Worm (Caenorhabditis elegans) whole organism, L2 larva: ENCODE results near the gene ark-1.
"Not testable (repeated sequence)": the region's sequence is repeated elsewhere in the genome, so short reads cannot be mapped to it uniquely, and the experiment has no call there.

Experiments used
- aly-2 ChIP-seq: fragments of 150-350 bp; optimal IDR thresholded peaks from 2 replicates; lab custom pipeline; 2014; ENCODE audit warnings: missing biosample characterization, missing genetic modification characterization
- ceh-16 ChIP-seq: fragments of 150-350 bp; optimal IDR thresholded peaks from 2 replicates; lab custom pipeline; 2014; ENCODE audit warnings: missing biosample characterization, missing genetic modification characterization
- nhr-23 ChIP-seq: fragments of 150-350 bp; optimal IDR thresholded peaks from 2 replicates; lab custom pipeline; 2014; ENCODE audit warnings: missing biosample characterization, missing genetic modification reagents, missing genetic modification characterization

DNA sequence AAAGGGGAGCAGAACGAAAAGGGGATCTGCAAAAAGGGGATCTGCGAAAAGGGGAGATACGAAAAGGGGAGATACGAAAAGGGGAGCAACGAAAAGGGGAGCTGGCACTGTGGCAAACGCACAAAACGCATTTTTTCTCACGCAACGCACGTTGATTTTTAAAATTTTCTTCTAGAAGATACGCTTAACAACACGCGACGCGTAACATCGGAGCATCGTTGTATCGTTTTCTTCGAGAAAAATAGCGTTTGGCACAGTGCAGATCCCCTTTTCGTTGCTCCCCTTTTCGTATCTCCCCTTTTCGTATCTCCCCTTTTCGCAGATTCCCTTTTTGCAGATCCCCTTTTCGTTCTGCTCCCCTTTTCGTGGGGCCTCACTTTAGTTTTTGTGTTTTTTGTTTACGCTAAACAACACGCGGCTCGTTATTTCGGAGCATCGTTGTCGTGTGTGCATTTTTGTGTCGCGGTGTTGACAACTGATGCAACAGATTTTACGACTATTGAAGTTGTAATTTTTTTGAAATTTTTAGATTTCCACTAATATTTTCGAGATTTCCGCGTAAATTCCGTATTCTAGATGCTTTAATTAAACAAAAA, 9.2 kb downstream of the ark-1 start:
- TF ChIP-seq aly-2; ceh-16 (tag; lab: Kevin White, UChicago); nhr-23: not testable (repeated sequence)
